Fruit fly (Drosophila melanogaster): ENCODE results near the gene milt.

milt gene

DNA sequence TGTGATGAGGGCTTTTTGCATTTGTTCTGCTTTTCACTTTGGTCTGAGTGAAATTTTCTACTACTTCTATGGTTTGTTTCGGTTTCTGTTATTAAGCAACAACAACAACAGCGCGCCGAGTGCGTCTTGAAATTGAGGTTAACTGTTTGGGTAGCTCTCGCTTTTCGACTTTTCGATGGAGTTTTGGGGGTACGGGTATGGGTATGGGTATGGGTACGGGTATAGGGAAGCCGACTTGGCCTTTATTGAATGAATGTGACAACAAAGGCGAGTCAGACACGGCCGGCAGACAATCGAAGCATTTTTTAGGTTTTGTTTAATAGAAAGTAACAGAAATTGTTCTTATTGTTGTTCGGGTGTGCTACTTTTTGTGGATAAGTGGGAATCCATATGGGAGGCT is 30.1 kb upstream of the milt start:
- TF ChIP-seq GATAd (GFP tag; optimal IDR thresholded peaks at IDR 0.05) (no peak), Mio (GFP tag; optimal IDR thresholded peaks at IDR 0.05) (no peak), tai (GFP tag; optimal IDR thresholded peaks at IDR 0.05) (no peak), Sp1 (GFP tag; optimal IDR thresholded peaks at IDR 0.05) (no peak), sv (GFP tag; optimal IDR thresholded peaks at IDR 0.05) (no peak), ey (GFP tag; optimal IDR thresholded peaks at IDR 0.05) (no peak), Hr78 (GFP tag; optimal IDR thresholded peaks at IDR 0.05) (no peak), HLH106 (tag; optimal IDR thresholded peaks at IDR 0.05) (no peak), Hnf4 (GFP tag; optimal IDR thresholded peaks at IDR 0.05) (no peak), Dif (GFP tag; optimal IDR thresholded peaks at IDR 0.05; ENCODE audit: partially characterized antibody) (no peak), Abd-B (GFP tag; optimal IDR thresholded peaks at IDR 0.05) (no peak)

DNA sequence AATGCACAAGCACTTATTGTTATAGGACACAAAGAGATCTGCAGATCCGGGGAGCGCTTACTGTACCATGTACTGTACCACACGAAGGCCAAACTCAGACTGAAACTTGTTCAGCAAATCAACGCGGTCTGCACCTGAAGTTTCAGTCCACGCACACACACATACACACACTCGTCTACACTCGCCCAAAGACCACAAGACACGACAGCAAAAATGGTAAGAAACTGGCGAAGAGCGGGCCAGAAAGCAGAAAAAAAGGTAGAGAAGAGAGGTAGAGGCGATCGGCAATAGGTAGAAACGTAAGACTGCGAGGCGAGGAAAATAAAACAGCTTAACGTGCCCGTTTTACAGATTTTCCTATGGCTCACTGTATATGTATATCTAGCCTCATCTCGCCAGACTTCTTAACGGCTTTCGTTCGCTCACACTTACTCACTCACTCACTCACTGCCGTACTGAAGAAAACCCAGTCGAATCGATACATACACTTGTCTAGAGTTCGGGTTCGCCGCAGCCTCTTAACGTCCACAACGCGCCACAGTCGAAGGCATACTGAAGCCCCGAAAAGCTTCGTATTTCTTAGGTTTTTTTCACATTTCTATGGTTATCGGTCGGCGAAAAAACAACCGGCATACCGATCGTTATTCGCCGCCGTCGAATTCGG is 27.7 kb upstream of the milt start, which contains the start of gene uif:
Gene uif, minus strand, starts transcription at position 553 of the 664 bp plus-strand sequence.
- TF ChIP-seq Hr83 (GFP tag; optimal IDR thresholded peaks at IDR 0.05; ENCODE audit: poor library complexity, severe bottlenecking) = no peak
- no peak for TF ChIP-seq CG9705 (GFP tag; optimal IDR thresholded peaks at IDR 0.05)
- TF ChIP-seq psq (GFP tag; optimal IDR thresholded peaks at IDR 0.05) = peak; percentile 92
- TF ChIP-seq Vsx2 (GFP tag; optimal IDR thresholded peaks at IDR 0.05; ENCODE audit: partially characterized antibody) = peak; percentile 54

DNA sequence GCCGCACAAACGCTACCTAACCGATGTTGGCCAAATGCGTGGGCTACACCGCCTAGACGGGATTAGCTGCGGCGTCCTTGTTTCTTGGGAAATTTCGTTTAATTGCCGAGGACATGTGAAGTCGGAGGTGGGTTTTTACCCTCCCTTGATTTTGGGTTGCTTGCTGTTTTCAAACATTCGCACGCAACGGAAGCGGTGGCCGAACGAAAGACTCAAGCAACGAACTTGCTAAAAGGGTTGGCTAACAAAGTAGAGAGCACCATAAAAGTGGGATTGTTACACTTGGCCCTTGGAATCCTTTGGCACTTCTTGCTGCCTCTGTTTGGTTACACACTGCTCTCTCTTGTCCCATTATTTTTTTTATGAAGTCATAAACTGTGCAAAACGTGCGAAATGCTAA is 27.1 kb upstream of the milt start:
- TF ChIP-seq dl (GFP tag; optimal IDR thresholded peaks at IDR 0.05; ENCODE audit: insufficient read depth in 1 of 2, partially characterized antibody in 2 of 2) = no peak
- no peak for TF ChIP-seq woc (GFP tag; optimal IDR thresholded peaks at IDR 0.05)
- no peak for TF ChIP-seq foxo (GFP tag; optimal IDR thresholded peaks at IDR 0.05)
- TF ChIP-seq CG9705 (GFP tag; optimal IDR thresholded peaks at IDR 0.05) = no peak
- TF ChIP-seq h (GFP tag; optimal IDR thresholded peaks at IDR 0.05) = no peak
- TF ChIP-seq Mio (GFP tag; optimal IDR thresholded peaks at IDR 0.05) = no peak
- TF ChIP-seq GATAd (GFP tag; optimal IDR thresholded peaks at IDR 0.05) = no peak

DNA sequence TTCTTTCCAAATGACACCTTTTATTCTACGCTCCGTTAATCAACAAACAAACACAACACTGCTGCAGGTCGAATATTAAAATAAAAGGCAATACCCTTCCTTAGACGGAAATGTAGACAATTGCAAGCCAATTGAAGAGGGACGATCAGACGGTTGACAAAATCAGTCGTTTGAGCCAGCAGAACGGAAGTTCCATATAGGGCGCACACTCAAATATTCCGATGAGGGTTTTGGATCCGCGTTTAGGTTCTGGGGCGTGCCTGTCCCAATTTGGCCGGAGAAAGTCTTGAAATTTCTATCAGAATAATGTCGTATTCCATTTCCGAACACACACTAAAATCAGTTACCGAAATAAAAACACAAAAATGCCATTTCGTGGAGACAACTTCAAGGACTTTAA is 25.7 kb upstream of the milt start, which contains the start of gene CG43321:
Gene CG43321, plus strand, starts transcription at position 301 of the 400 bp plus-strand sequence.
- TF ChIP-seq Mio (GFP tag; optimal IDR thresholded peaks at IDR 0.05) = no peak
- TF ChIP-seq CG32264 (GFP tag; optimal IDR thresholded peaks at IDR 0.05) = no peak

DNA sequence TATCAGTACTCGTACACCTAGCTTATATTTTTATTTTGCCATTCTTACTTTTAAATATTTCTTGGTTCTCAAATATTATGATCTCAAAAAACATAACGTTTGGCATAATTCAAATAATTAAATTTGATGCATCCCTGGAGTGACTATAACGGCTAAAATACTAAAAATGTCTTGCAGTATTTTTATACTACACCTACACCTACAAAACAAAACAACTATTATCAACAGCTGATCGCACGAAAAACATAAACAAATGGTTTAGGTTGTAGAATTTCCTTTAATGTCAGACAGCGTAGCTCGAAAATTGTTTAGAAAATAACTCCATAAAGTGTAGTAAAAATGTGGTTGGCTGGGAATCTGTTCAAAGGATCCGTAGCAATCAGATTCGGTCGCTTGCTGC is 24.5 kb upstream of the milt start, which contains the start of gene CG43322:
Gene CG43322, plus strand, starts transcription at position 240 of the 400 bp plus-strand sequence.
- TF ChIP-seq CG32264 (GFP tag; optimal IDR thresholded peaks at IDR 0.05) = no peak
- TF ChIP-seq Jra (GFP tag; optimal IDR thresholded peaks at IDR 0.05) = no peak

DNA sequence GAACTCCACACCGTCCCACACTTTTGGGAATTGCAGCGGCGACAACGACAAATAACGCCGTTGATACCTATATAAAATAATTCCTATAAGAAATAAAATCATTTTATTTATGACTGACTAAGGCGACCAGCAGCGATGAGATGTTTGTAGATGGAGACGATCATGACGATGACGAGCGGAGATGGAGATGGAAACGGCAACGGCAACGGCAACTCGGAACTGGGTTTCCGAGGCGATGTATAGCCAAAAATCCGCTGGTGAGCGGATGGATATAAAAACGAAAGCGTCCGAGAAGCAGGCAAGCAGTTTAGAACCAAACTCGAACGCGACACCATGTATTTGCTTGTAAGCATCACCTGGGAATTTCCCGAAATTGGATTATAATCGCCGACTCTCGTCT is 16.2 kb upstream of the milt start, which contains the start of gene Pcp:
Gene Pcp, plus strand, starts transcription at position 301 of the 400 bp plus-strand sequence.
- TF ChIP-seq rgr (GFP tag; optimal IDR thresholded peaks at IDR 0.05) = no peak
- no peak for TF ChIP-seq CG9705 (GFP tag; optimal IDR thresholded peaks at IDR 0.05)
- no peak for TF ChIP-seq jim (GFP tag; optimal IDR thresholded peaks at IDR 0.05)
- TF ChIP-seq dmrt93B (GFP tag; optimal IDR thresholded peaks at IDR 0.05) = no peak
- no peak for TF ChIP-seq lola (GFP tag; optimal IDR thresholded peaks at IDR 0.05)
- TF ChIP-seq Rel (GFP tag; optimal IDR thresholded peaks at IDR 0.05) = no peak
- TF ChIP-seq Rel (tag; optimal IDR thresholded peaks at IDR 0.05) = peak; percentile 62
- TF ChIP-seq CG32264 (GFP tag; optimal IDR thresholded peaks at IDR 0.05) = no peak
- no peak for TF ChIP-seq Hnf4 (GFP tag; optimal IDR thresholded peaks at IDR 0.05)

All from whole organism, wandering third instar larva.